Fruit fly (Drosophila melanogaster) whole organism, embryonic: Measurements from ENCODE around the gene apolpp.

Source experiments
- BEAF-32 ChIP-seq: fragments of 200-800 bp; sonication (Bioruptor generic); optimal IDR thresholded peaks from 3 replicates; lab custom pipeline; 2017; ENCODE audit warnings: missing biosample characterization, missing genetic modification characterization, mild to moderate bottlenecking, moderate library complexity, missing genetic modification reagents
- Blimp-1 ChIP-seq: fragments of 200-800 bp; sonication (Bioruptor generic); optimal IDR thresholded peaks from 3 replicates; lab custom pipeline; 2018; ENCODE audit warnings: missing biosample characterization, missing genetic modification characterization, mild to moderate bottlenecking, moderate library complexity, missing genetic modification reagents
- BtbVII ChIP-seq: fragments of 200-800 bp; sonication (Bioruptor generic); optimal IDR thresholded peaks from 3 replicates; lab custom pipeline; 2017; ENCODE audit warnings: missing biosample characterization, mild to moderate bottlenecking, missing genetic modification characterization
- CG10462 ChIP-seq: fragments of 200-800 bp; sonication (Bioruptor generic); optimal IDR thresholded peaks from 2 replicates; lab custom pipeline; 2016; ENCODE audit warnings: missing biosample characterization, missing genetic modification characterization
- CG10654 ChIP-seq: fragments of 200-800 bp; sonication (Bioruptor generic); optimal IDR thresholded peaks from 2 replicates; lab custom pipeline; 2016; ENCODE audit warnings: missing biosample characterization, missing genetic modification characterization
- CG11247 ChIP-seq: fragments of 200-800 bp; sonication (Bioruptor generic); IDR thresholded peaks from 2 replicates; pipeline ENCODE4 v1.3.6; 2022; ENCODE audit warnings: missing biosample characterization, missing genetic modification characterization
- CG11504 ChIP-seq: fragments of 200-800 bp; sonication (Bioruptor generic); optimal IDR thresholded peaks from 3 replicates; lab custom pipeline; 2019; ENCODE audit warnings: missing biosample characterization, mild to moderate bottlenecking, missing genetic modification characterization, moderate library complexity
- CG12104 ChIP-seq: fragments of 200-800 bp; sonication (Bioruptor generic); optimal IDR thresholded peaks from 3 replicates; lab custom pipeline; 2016; ENCODE audit warnings: missing biosample characterization, missing genetic modification characterization
- CG1602 ChIP-seq: fragments of 200-800 bp; sonication (Bioruptor generic); optimal IDR thresholded peaks from 3 replicates; lab custom pipeline; 2016; ENCODE audit warnings: missing biosample characterization, missing genetic modification characterization
- CG17186 ChIP-seq: fragments of 200-800 bp; sonication (Bioruptor generic); optimal IDR thresholded peaks from 3 replicates; lab custom pipeline; 2017; ENCODE audit warnings: missing biosample characterization, missing genetic modification reagents, missing genetic modification characterization
- CG17385 ChIP-seq: fragments of 200-800 bp; sonication (Bioruptor generic); optimal IDR thresholded peaks from 3 replicates; lab custom pipeline; 2018; ENCODE audit warnings: missing biosample characterization, mild to moderate bottlenecking, missing genetic modification characterization
- CG18619 ChIP-seq: fragments of 200-800 bp; sonication (Bioruptor generic); optimal IDR thresholded peaks from 3 replicates; lab custom pipeline; 2017; ENCODE audit warnings: missing biosample characterization, mild to moderate bottlenecking, missing genetic modification characterization
- CG33213 ChIP-seq: fragments of 200-800 bp; sonication (Bioruptor generic); optimal IDR thresholded peaks from 3 replicates; lab custom pipeline; 2016; ENCODE audit warnings: missing biosample characterization, missing genetic modification characterization
- CG34376 ChIP-seq: fragments of 200-800 bp; sonication (Bioruptor generic); optimal IDR thresholded peaks from 2 replicates; lab custom pipeline; 2018; ENCODE audit warnings: missing biosample characterization, mild to moderate bottlenecking, missing genetic modification characterization
- CG3847 ChIP-seq: fragments of 200-800 bp; sonication (Bioruptor generic); IDR thresholded peaks from 2 replicates; pipeline ENCODE4 v1.3.6; 2022; ENCODE audit warnings: missing biosample characterization, missing genetic modification characterization
- CG4360 ChIP-seq: fragments of 200-800 bp; sonication (Bioruptor generic); IDR thresholded peaks from 2 replicates; pipeline ENCODE4 v1.3.6; 2022; ENCODE audit warnings: missing biosample characterization, missing genetic modification characterization
- CG6175 ChIP-seq: fragments of 200-800 bp; sonication (Bioruptor generic); IDR thresholded peaks from 3 replicates; pipeline ENCODE4 v1.3.6; 2022; ENCODE audit warnings: missing biosample characterization, missing genetic modification characterization
- CG9437 ChIP-seq: fragments of 200-800 bp; sonication (Bioruptor generic); optimal IDR thresholded peaks from 2 replicates; lab custom pipeline; 2018; ENCODE audit warnings: missing biosample characterization, mild to moderate bottlenecking, missing genetic modification characterization
- CG9876 ChIP-seq: fragments of 200-800 bp; sonication (Bioruptor generic); optimal IDR thresholded peaks from 2 replicates; lab custom pipeline; 2016; ENCODE audit warnings: missing biosample characterization, missing genetic modification characterization
- D19B ChIP-seq: fragments of 200-800 bp; sonication (Bioruptor generic); optimal IDR thresholded peaks from 2 replicates; lab custom pipeline; 2017; ENCODE audit warnings: missing biosample characterization, mild to moderate bottlenecking, missing genetic modification characterization
- Deaf1 ChIP-seq: fragments of 200-800 bp; optimal IDR thresholded peaks from 3 replicates; lab custom pipeline; 2019; ENCODE audit warnings: missing biosample characterization, mild to moderate bottlenecking, missing genetic modification characterization, moderate library complexity
- Drgx ChIP-seq: fragments of 200-800 bp; sonication (Bioruptor generic); IDR thresholded peaks from 2 replicates; pipeline ENCODE4 v1.3.6; 2022; ENCODE audit warnings: missing biosample characterization, missing genetic modification characterization
- Gsc ChIP-seq: fragments of 200-800 bp; sonication (Bioruptor generic); IDR thresholded peaks from 2 replicates; pipeline ENCODE4 v1.3.6; 2022; ENCODE audit warnings: missing biosample characterization, missing genetic modification characterization
- Hand ChIP-seq: fragments of 200-800 bp; sonication (Bioruptor generic); optimal IDR thresholded peaks from 2 replicates; lab custom pipeline; 2017; ENCODE audit warnings: mild to moderate bottlenecking, missing biosample characterization, missing genetic modification reagents, missing genetic modification characterization
- Lim3 ChIP-seq: fragments of 200-800 bp; sonication (Bioruptor generic); IDR thresholded peaks from 2 replicates; pipeline ENCODE4 v1.3.6; 2022; ENCODE audit warnings: missing biosample characterization, missing genetic modification characterization
- Max ChIP-seq: fragments of 200-800 bp; sonication (Bioruptor generic); optimal IDR thresholded peaks from 2 replicates; lab custom pipeline; 2016; ENCODE audit warnings: missing biosample characterization, mild to moderate bottlenecking, missing genetic modification characterization
- Mes4 ChIP-seq: fragments of 200-800 bp; sonication (Bioruptor generic); optimal IDR thresholded peaks from 2 replicates; lab custom pipeline; 2016; ENCODE audit warnings: missing biosample characterization, missing genetic modification characterization
- Rx ChIP-seq: fragments of 200-800 bp; sonication (Bioruptor generic); IDR thresholded peaks from 2 replicates; pipeline ENCODE4 v1.3.6; 2022; ENCODE audit warnings: missing biosample characterization, missing genetic modification characterization
- Stat92E ChIP-seq, 3 experiments: fragments of >200 bp in 2 of 3; fragments of 200-800 bp in 1 of 3; sonication (Bioruptor generic) in 1 of 3; optimal IDR thresholded peaks; 2 replicates each; lab custom pipeline; 2017 to 2019; ENCODE audit warnings: missing biosample characterization in 3 of 3, missing genetic modification characterization in 3 of 3, mild to moderate bottlenecking in 1 of 3, moderate library complexity in 1 of 3
- TFAM ChIP-seq: fragments of 200-800 bp; sonication (Bioruptor generic); optimal IDR thresholded peaks from 2 replicates; lab custom pipeline; 2017; ENCODE audit warnings: missing biosample characterization, missing genetic modification characterization, inconsistent platforms
- cg ChIP-seq: fragments of 200-800 bp; sonication (Bioruptor generic); optimal IDR thresholded peaks from 3 replicates; lab custom pipeline; 2019; ENCODE audit warnings: missing biosample characterization, mild to moderate bottlenecking, missing genetic modification characterization, moderate library complexity
- croc ChIP-seq: fragments of 200-800 bp; sonication (Bioruptor generic); conservative IDR thresholded peaks from 3 replicates; pipeline ENCODE4 v1.3.6; 2022; ENCODE audit warnings: missing biosample characterization, missing genetic modification characterization
- cwo ChIP-seq: fragments of 200-800 bp; sonication (Bioruptor generic); optimal IDR thresholded peaks from 3 replicates; lab custom pipeline; 2017; ENCODE audit warnings: missing biosample characterization, missing genetic modification characterization, mild to moderate bottlenecking, moderate library complexity, missing genetic modification reagents
- dimm ChIP-seq: fragments of 200-800 bp; sonication (Bioruptor generic); IDR thresholded peaks from 2 replicates; pipeline ENCODE4 v1.3.6; 2022; ENCODE audit warnings: missing biosample characterization, missing genetic modification characterization
- eyg ChIP-seq: fragments of 200-800 bp; sonication (Bioruptor generic); optimal IDR thresholded peaks from 3 replicates; lab custom pipeline; 2016; ENCODE audit warnings: missing biosample characterization, missing genetic modification characterization
- fd64A ChIP-seq: fragments of 200-800 bp; sonication (Bioruptor generic); optimal IDR thresholded peaks from 3 replicates; lab custom pipeline; 2018; ENCODE audit warnings: missing biosample characterization, mild to moderate bottlenecking, missing genetic modification characterization
- hkb ChIP-seq, 2 experiments: fragments of 200-800 bp in 1 of 2; fragments of >200 bp in 1 of 2; sonication (Bioruptor generic) in 1 of 2; IDR thresholded peaks in 1 of 2; optimal IDR thresholded peaks in 1 of 2; 2 replicates each; pipeline versions ENCODE4 v1.3.6 to Lab custom; 2017 to 2022; ENCODE audit warnings: missing biosample characterization in 1 of 2, missing genetic modification characterization in 1 of 2
- lmd ChIP-seq: fragments of 200-800 bp; sonication (Bioruptor generic); IDR thresholded peaks from 2 replicates; pipeline ENCODE4 v1.3.6; 2022; ENCODE audit warnings: missing biosample characterization, missing genetic modification characterization
- mirr ChIP-seq: fragments of 200-800 bp; sonication (Bioruptor generic); optimal IDR thresholded peaks from 3 replicates; lab custom pipeline; 2018; ENCODE audit warnings: missing biosample characterization, mild to moderate bottlenecking, missing genetic modification characterization
- nom ChIP-seq: fragments of 200-800 bp; sonication (Bioruptor generic); optimal IDR thresholded peaks from 2 replicates; lab custom pipeline; 2017; ENCODE audit warnings: missing biosample characterization, missing genetic modification characterization, mild to moderate bottlenecking, moderate library complexity, missing genetic modification reagents
- p53 ChIP-seq: fragments of 200-800 bp; sonication (Bioruptor generic); optimal IDR thresholded peaks from 2 replicates; lab custom pipeline; 2016; ENCODE audit warnings: missing biosample characterization, missing genetic modification characterization
- pnt ChIP-seq: fragments of 200-800 bp; sonication (Bioruptor generic); optimal IDR thresholded peaks from 3 replicates; lab custom pipeline; 2016; ENCODE audit warnings: missing biosample characterization, missing genetic modification characterization
- pros ChIP-seq: fragments of 200-800 bp; sonication (Bioruptor generic); optimal IDR thresholded peaks from 3 replicates; lab custom pipeline; 2019; ENCODE audit warnings: missing biosample characterization, mild to moderate bottlenecking, missing genetic modification characterization, moderate library complexity
- psq ChIP-seq: fragments of 200-800 bp; sonication (Bioruptor generic); optimal IDR thresholded peaks from 2 replicates; lab custom pipeline; 2017; ENCODE audit warnings: missing biosample characterization, missing genetic modification characterization
- sd ChIP-seq: fragments of 200-800 bp; sonication (Bioruptor generic); optimal IDR thresholded peaks from 3 replicates; lab custom pipeline; 2018; ENCODE audit warnings: missing biosample characterization, mild to moderate bottlenecking, missing genetic modification characterization, moderate library complexity
- sna ChIP-seq: fragments of 200-800 bp; sonication (Bioruptor generic); IDR thresholded peaks from 2 replicates; pipeline ENCODE4 v1.3.6; 2022; ENCODE audit warnings: missing biosample characterization, missing genetic modification characterization; ENCODE audit not compliant: partially characterized antibody
- tio ChIP-seq: fragments of 200-800 bp; sonication (Bioruptor generic); optimal IDR thresholded peaks from 2 replicates; lab custom pipeline; 2017; ENCODE audit warnings: missing biosample characterization, missing genetic modification characterization, inconsistent platforms
- tll ChIP-seq, 2 experiments: fragments of 200-800 bp in 1 of 2; fragments of >200 bp in 1 of 2; sonication (Bioruptor generic) in 1 of 2; optimal IDR thresholded peaks; 2 replicates each; lab custom pipeline; 2017 to 2019; ENCODE audit warnings: missing biosample characterization in 2 of 2, missing genetic modification characterization in 2 of 2, mild to moderate bottlenecking in 1 of 2, moderate library complexity in 1 of 2
- twi ChIP-seq: fragments of 200-800 bp; optimal IDR thresholded peaks from 2 replicates; lab custom pipeline; 2019; ENCODE audit warnings: missing biosample characterization, mild to moderate bottlenecking, missing genetic modification characterization, moderate library complexity
- unpg ChIP-seq: fragments of 200-800 bp; sonication (Bioruptor generic); optimal IDR thresholded peaks from 3 replicates; lab custom pipeline; 2018; ENCODE audit warnings: missing biosample characterization, mild to moderate bottlenecking, missing genetic modification characterization, moderate library complexity

apolpp gene

DNA sequence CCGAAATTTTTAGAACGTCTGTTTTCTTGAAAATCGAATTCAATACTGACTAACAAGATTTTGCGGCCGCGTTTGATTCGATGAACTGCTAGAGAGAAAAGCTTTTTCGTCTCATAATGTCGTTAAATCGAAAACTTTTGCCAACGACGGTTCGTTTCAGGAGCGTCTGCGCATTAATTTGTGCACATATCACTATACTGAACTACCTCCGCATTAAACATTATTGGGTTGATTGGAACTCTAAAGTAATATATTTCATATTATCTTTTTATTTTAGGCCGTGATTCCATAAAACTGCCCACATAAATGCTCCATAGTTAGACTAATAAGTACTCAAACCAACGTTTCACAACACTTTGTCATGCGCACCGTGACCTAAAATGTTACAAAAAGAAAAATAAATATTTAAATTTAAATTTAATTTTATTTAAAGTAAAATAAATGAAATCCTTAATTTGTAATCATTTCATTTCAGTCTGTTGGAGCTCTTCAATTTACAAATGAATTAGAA lies 7.1 kb upstream of the apolpp start, which contains the start of gene CaMKII:
CaMKII (minus strand) TSS at position 51 of the 511 bp plus-strand sequence.
- TF ChIP-seq CG17385 (GFP tag; lab: Kevin White, UChicago): peak; percentile 22
- TF ChIP-seq cg (GFP tag; lab: Kevin White, UChicago): no peak
- no peak for TF ChIP-seq CG17186 (GFP tag; lab: Kevin White, UChicago)
- TF ChIP-seq CG9437 (GFP tag; lab: Kevin White, UChicago): peak; percentile 39
- no peak for TF ChIP-seq CG18619
- TF ChIP-seq p53: no peak
- TF ChIP-seq CG12104 (GFP tag; lab: Kevin White, UChicago): peak; percentile 28
- TF ChIP-seq sd: no peak
- no peak for TF ChIP-seq CG11504 (tag; lab: Kevin White, UChicago)
- TF ChIP-seq unpg (GFP tag; lab: Kevin White, UChicago): peak; percentile 42
- TF ChIP-seq tll (GFP tag; optimal IDR thresholded peaks at IDR 0.05; lab: Kevin White, UChicago): no peak
- no peak for TF ChIP-seq hkb (optimal IDR thresholded peaks at IDR 0.05; lab: Kevin White, UChicago)
- peak; percentile 47; the same call in 1 of the 2 replicates for TF ChIP-seq hkb (GFP tag; IDR thresholded peaks at IDR 0.05; lab: Robert Waterston, UW)
- no peak for TF ChIP-seq cwo
- peak; percentile 45 for TF ChIP-seq CG33213 (GFP tag; lab: Kevin White, UChicago)
- no peak for TF ChIP-seq Blimp-1 (GFP tag; lab: Kevin White, UChicago)
- TF ChIP-seq Max: peak; percentile 47
- TF ChIP-seq Gsc (GFP tag; lab: Robert Waterston, UW): no peak
- TF ChIP-seq BEAF-32 (GFP tag; lab: Kevin White, UChicago): no peak
- no peak for TF ChIP-seq Rx (GFP tag; lab: Robert Waterston, UW)
- peak; percentile 3 for TF ChIP-seq twi (tag; lab: Kevin White, UChicago)
- TF ChIP-seq D19B (GFP tag; lab: Kevin White, UChicago): no peak
- no peak for TF ChIP-seq Deaf1 (tag; lab: Kevin White, UChicago)
- no peak for TF ChIP-seq BtbVII
- TF ChIP-seq Hand (GFP tag; lab: Kevin White, UChicago): no peak
- no peak for TF ChIP-seq croc (GFP tag; lab: Robert Waterston, UW)
- TF ChIP-seq CG6175 (GFP tag; lab: Robert Waterston, UW): no peak
- TF ChIP-seq tio (GFP tag; lab: Kevin White, UChicago): no peak
- TF ChIP-seq CG3847 (GFP tag; lab: Robert Waterston, UW): no peak
- no peak for TF ChIP-seq Mes4 (GFP tag; lab: Kevin White, UChicago)
- TF ChIP-seq pros (GFP tag; lab: Kevin White, UChicago): no peak
- no peak for TF ChIP-seq CG11247
- TF ChIP-seq CG34376 (GFP tag; lab: Kevin White, UChicago): peak; percentile 22
- TF ChIP-seq CG9876: no peak
- no peak for TF ChIP-seq Stat92E (GFP tag; optimal IDR thresholded peaks at IDR 0.05; lab: Kevin White, UChicago)
- no peak for TF ChIP-seq pnt
- TF ChIP-seq CG10462 (GFP tag; lab: Kevin White, UChicago): no peak
- TF ChIP-seq Lim3 (GFP tag; lab: Robert Waterston, UW): no peak
- TF ChIP-seq Drgx (GFP tag; lab: Robert Waterston, UW): no peak
- TF ChIP-seq psq (GFP tag; lab: Kevin White, UChicago): no peak
- TF ChIP-seq CG10654 (GFP tag; lab: Kevin White, UChicago): peak; percentile 10
- no peak for TF ChIP-seq TFAM (GFP tag; lab: Kevin White, UChicago)
- no peak for TF ChIP-seq lmd (GFP tag; lab: Robert Waterston, UW)
- TF ChIP-seq CG1602 (GFP tag; lab: Kevin White, UChicago): no peak
- no peak for TF ChIP-seq eyg
- no peak for TF ChIP-seq CG4360
- TF ChIP-seq dimm: no peak
- TF ChIP-seq fd64A: no peak
- TF ChIP-seq nom (GFP tag; lab: Kevin White, UChicago): no peak
- TF ChIP-seq sna (GFP tag; lab: Robert Waterston, UW): no peak
- no peak for TF ChIP-seq mirr (GFP tag; lab: Kevin White, UChicago)
